Worm (Caenorhabditis elegans) whole organism, L3 larva: ENCODE results near the gene hal-3.
A peak's percentile ranks its signal among the peaks of the same experiment; 100 is the strongest.

Experiments used
- ama-1 ChIP-seq: fragments of 150-350 bp; optimal IDR thresholded peaks from 2 replicates; lab custom pipeline; 2018
- daf-12 ChIP-seq: fragments of 150-350 bp; optimal IDR thresholded peaks from 2 replicates; lab custom pipeline; 2014; ENCODE audit warnings: missing biosample characterization, missing genetic modification reagents, missing genetic modification characterization
- elt-3 ChIP-seq, 3 experiments: fragments of 150-350 bp in 1 of 3; sonication (generic microtip) in 2 of 3; optimal IDR thresholded peaks; 2 replicates in 2 of 3; 4 replicates in 1 of 3; lab custom pipeline; 2014 to 2017; ENCODE audit warnings: missing biosample characterization in 3 of 3, missing genetic modification characterization in 3 of 3
- eor-1 ChIP-seq, 2 experiments: fragments of 150-350 bp; optimal IDR thresholded peaks; 2 replicates each; lab custom pipeline; 2014 to 2018; ENCODE audit warnings: missing biosample characterization in 2 of 2, missing genetic modification characterization in 2 of 2
- lin-39 ChIP-seq: fragments of 150-350 bp; optimal IDR thresholded peaks from 2 replicates; lab custom pipeline; 2018; ENCODE audit warnings: missing biosample characterization, missing genetic modification reagents, missing genetic modification characterization
- nfya-1 ChIP-seq: sonication (generic microtip); optimal IDR thresholded peaks from 2 replicates; lab custom pipeline; 2017; ENCODE audit warnings: missing genetic modification characterization, mild to moderate bottlenecking, missing compliant biosample characterization, antibody characterized with exemption, moderate library complexity; ENCODE audit not compliant: insufficient read depth
- pqm-1 ChIP-seq: fragments of 150-350 bp; optimal IDR thresholded peaks from 2 replicates; lab custom pipeline; 2017; ENCODE audit warnings: missing biosample characterization, missing genetic modification characterization, inconsistent platforms
- unc-62 ChIP-seq: fragments of 150-350 bp; sonication (generic microtip); optimal IDR thresholded peaks from 4 replicates; lab custom pipeline; 2014; ENCODE audit warnings: missing biosample characterization, missing genetic modification reagents, missing genetic modification characterization
- ztf-11 ChIP-seq: fragments of 150-350 bp; optimal IDR thresholded peaks from 2 replicates; lab custom pipeline; 2014; ENCODE audit warnings: missing biosample characterization, missing genetic modification characterization

DNA sequence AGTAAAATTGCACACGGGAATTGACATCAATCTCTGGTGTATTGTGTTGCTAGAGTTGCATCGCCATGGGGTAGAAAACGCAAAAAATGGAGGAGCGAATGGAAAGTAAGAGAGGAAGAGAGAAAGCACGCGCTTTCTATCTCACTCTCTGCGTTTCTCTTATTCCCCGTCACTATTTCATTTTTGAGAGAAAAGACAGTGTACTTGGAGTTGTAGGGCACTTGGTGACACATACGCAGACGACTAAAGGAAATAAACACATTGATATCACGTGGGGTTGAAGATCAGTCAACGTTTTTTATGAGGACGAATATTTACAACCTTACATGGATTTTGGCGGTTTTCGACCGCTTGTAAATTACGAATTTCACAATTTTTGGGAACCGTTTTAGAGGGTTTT is 13.5 kb downstream of the hal-3 start:
- TF ChIP-seq daf-12 (tag; lab: Kevin White, UChicago) (peak; percentile 10), unc-62 (peak; percentile 91), elt-3 (tag; optimal IDR thresholded peaks at IDR 0.05; lab: Kevin White, UChicago) (peak in 2 of 3 experiments; percentile 9 to 91), eor-1 (tag; optimal IDR thresholded peaks at IDR 0.05; lab: Kevin White, UChicago) (no peak), pqm-1 (tag; lab: Kevin White, UChicago) (peak; percentile 98), nfya-1 (tag; lab: Kevin White, UChicago) (peak; percentile 94), lin-39 (tag; lab: Kevin White, UChicago) (peak; percentile 86), ama-1 (peak; percentile 75), ztf-11 (tag; lab: Kevin White, UChicago) (no peak)
